Fruit fly (Drosophila melanogaster): Measurements from ENCODE around the gene mtm.
A peak's percentile ranks its signal among the peaks of the same experiment; 100 is the strongest.

mtm gene

dm6 chr2L:6031838-6032237 lies 5.0 kb downstream of the mtm start:
- TF ChIP-seq sens (GFP tag) (peak; percentile 42), Drgx (GFP tag; IDR thresholded peaks at IDR 0.05) (peak; percentile 45; the same call in 1 of the 2 replicates), CG5245 (GFP tag; optimal IDR thresholded peaks at IDR 0.05) (no peak), row (GFP tag; IDR thresholded peaks at IDR 0.05) (peak; percentile 34; the same call in 2 of the 3 replicates), CG14860 (GFP tag; IDR thresholded peaks at IDR 0.05; ENCODE audit: partially characterized antibody) (no peak), Med (GFP tag) (peak; percentile 3), D19A (tag; optimal IDR thresholded peaks at IDR 0.05) (peak; percentile 67), insv (GFP tag; optimal IDR thresholded peaks at IDR 0.05) (no peak), CG11723 (GFP tag; optimal IDR thresholded peaks at IDR 0.05) (no peak), Xbp1 (GFP tag; optimal IDR thresholded peaks at IDR 0.05) (no peak), prd (optimal IDR thresholded peaks at IDR 0.05) (no peak), prd (GFP tag; IDR thresholded peaks at IDR 0.05) (0 out of 3 replicates have a peak, but pooled peaks have one; percentile 15), sisA (GFP tag; IDR thresholded peaks at IDR 0.05) (no peak)

dm6 chr2L:6028712-6029111 lies 8.1 kb downstream of the mtm start:
- TF ChIP-seq chm (GFP tag; IDR thresholded peaks at IDR 0.05) (0 out of 2 replicates have a peak, but pooled peaks have one; percentile 37), CG12236 (GFP tag; optimal IDR thresholded peaks at IDR 0.05) (no peak), Elba2 (GFP tag; optimal IDR thresholded peaks at IDR 0.05) (no peak), CG8281 (tag; optimal IDR thresholded peaks at IDR 0.05) (no peak), lola (GFP tag; optimal IDR thresholded peaks at IDR 0.05) (no peak), abd-A (tag; optimal IDR thresholded peaks at IDR 0.05) (no peak), ro (GFP tag; IDR thresholded peaks at IDR 0.05) (no peak), twi (tag; optimal IDR thresholded peaks at IDR 0.05) (no peak), CG33213 (GFP tag; optimal IDR thresholded peaks at IDR 0.05) (no peak), pum (GFP tag; optimal IDR thresholded peaks at IDR 0.05) (no peak), Atf3 (GFP tag; optimal IDR thresholded peaks at IDR 0.05) (no peak), bbx (GFP tag; IDR thresholded peaks at IDR 0.05; ENCODE audit: partially characterized antibody) (no peak), Stat92E (GFP tag; optimal IDR thresholded peaks at IDR 0.05) (no peak), jing (GFP tag; optimal IDR thresholded peaks at IDR 0.05) (no peak), Ets65A (GFP tag) (peak; percentile 83), Drgx (GFP tag; IDR thresholded peaks at IDR 0.05) (0 out of 2 replicates have a peak, but pooled peaks have one; percentile 9), Neu2 (GFP tag; optimal IDR thresholded peaks at IDR 0.05; ENCODE audit: borderline replicate concordance) (no peak), Dbx (GFP tag; IDR thresholded peaks at IDR 0.05) (no peak), Side (GFP tag; optimal IDR thresholded peaks at IDR 0.05) (no peak), CG7357 (GFP tag; IDR thresholded peaks at IDR 0.05) (no peak), CG10209 (GFP tag; optimal IDR thresholded peaks at IDR 0.05) (no peak), zfh1 (GFP tag; IDR thresholded peaks at IDR 0.05) (peak; percentile 37; the same call in 1 of the 3 replicates), CG8089 (GFP tag; optimal IDR thresholded peaks at IDR 0.05) (no peak), Chrac-16 (GFP tag; optimal IDR thresholded peaks at IDR 0.05) (no peak), CrebB (tag; optimal IDR thresholded peaks at IDR 0.05) (no peak), D19B (GFP tag; optimal IDR thresholded peaks at IDR 0.05) (no peak), CG5245 (GFP tag; optimal IDR thresholded peaks at IDR 0.05) (no peak), Sin3A (optimal IDR thresholded peaks at IDR 0.05) (no peak), CG9215 (GFP tag; IDR thresholded peaks at IDR 0.05) (no peak), corto (GFP tag; optimal IDR thresholded peaks at IDR 0.05) (no peak), CG9609 (GFP tag; optimal IDR thresholded peaks at IDR 0.05) (no peak), so (GFP tag; IDR thresholded peaks at IDR 0.05) (no peak), gsb (GFP tag; IDR thresholded peaks at IDR 0.05) (no peak), HmgZ (tag; optimal IDR thresholded peaks at IDR 0.05) (no peak), CG10366 (GFP tag; IDR thresholded peaks at IDR 0.05) (peak; percentile 32; the same call in 1 of the 2 replicates), tll (GFP tag; optimal IDR thresholded peaks at IDR 0.05) (no peak), az2 (GFP tag; optimal IDR thresholded peaks at IDR 0.05) (peak; percentile 6), ash1 (GFP tag; optimal IDR thresholded peaks at IDR 0.05) (no peak), Dll (GFP tag; IDR thresholded peaks at IDR 0.05; ENCODE audit: partially characterized antibody) (no peak), lmd (GFP tag; IDR thresholded peaks at IDR 0.05) (peak; percentile 42; the same call in 1 of the 2 replicates)

Measured in whole organism, embryonic.